Worm (Caenorhabditis elegans) whole organism, midembryonic: ENCODE data around the gene dct-6.

Experiments used
- cog-1 ChIP-seq: sonication (generic microtip); optimal IDR thresholded peaks from 2 replicates; lab custom pipeline; 2016; ENCODE audit warnings: missing genetic modification characterization, missing compliant biosample characterization
- med-1 ChIP-seq: sonication (generic microtip); optimal IDR thresholded peaks from 2 replicates; lab custom pipeline; 2017; ENCODE audit warnings: missing genetic modification characterization, mild to moderate bottlenecking, missing compliant biosample characterization, antibody characterized with exemption, missing genetic modification reagents; ENCODE audit not compliant: insufficient read depth
- ref-1 ChIP-seq: fragments of 200-800 bp; sonication (Bioruptor generic); conservative IDR thresholded peaks from 2 replicates; pipeline ENCODE4 v1.3.6; 2022; ENCODE audit warnings: missing genetic modification reagents, missing genetic modification characterization, missing compliant biosample characterization

DNA sequence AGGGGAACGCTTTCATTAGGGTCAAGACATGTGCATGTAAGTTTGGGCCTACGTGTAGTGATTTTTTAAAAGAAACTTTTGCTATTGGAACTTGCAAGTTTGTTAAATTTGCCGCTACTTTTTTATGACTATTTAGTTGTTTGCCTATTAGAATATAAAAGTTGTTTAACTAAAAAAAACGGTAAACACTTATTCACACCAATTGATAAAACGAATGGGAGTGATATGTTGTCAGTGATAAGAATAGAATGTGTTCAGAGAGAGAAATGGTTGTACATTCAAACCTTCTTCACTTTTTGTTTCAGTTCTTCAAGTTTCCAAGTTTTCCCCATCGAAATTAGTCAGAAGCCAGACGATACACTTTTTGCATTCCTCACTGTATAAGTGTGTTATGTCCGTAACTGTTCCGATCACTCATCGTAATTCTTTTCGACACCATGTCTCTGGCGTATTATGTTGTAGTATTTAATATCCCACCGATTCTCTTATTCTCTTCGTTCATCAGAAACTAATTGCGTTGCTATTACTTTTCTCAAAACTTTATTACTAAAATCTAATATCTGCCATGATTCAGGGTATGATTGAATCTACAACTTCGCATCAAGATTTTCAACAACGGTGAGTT, at the start of gene dct-6:
- TF ChIP-seq med-1 (no peak), cog-1 (tag; lab: Kevin White, UChicago) (no peak), ref-1 (GFP tag; lab: Robert Waterston, UW) (no peak)
